Worm (Caenorhabditis elegans) whole organism, late embryonic: Measurements from ENCODE around the gene gpd-4.

Experiments
- ceh-14 ChIP-seq: sonication (generic microtip); optimal IDR thresholded peaks from 2 replicates; lab custom pipeline; 2016; ENCODE audit warnings: missing genotype, missing genetic modification characterization, missing compliant biosample characterization
- ceh-24 ChIP-seq: sonication (generic microtip); optimal IDR thresholded peaks from 2 replicates; lab custom pipeline; 2016; ENCODE audit warnings: mild to moderate bottlenecking, missing genetic modification characterization, missing compliant biosample characterization
- ceh-30 ChIP-seq: fragments of 150-350 bp; optimal IDR thresholded peaks from 2 replicates; lab custom pipeline; 2014; ENCODE audit warnings: missing biosample characterization, missing genetic modification characterization
- ceh-31 ChIP-seq: sonication (generic microtip); optimal IDR thresholded peaks from 2 replicates; lab custom pipeline; 2016; ENCODE audit warnings: missing genetic modification characterization, missing compliant biosample characterization
- ceh-34 ChIP-seq: sonication (generic microtip); optimal IDR thresholded peaks from 2 replicates; lab custom pipeline; 2016; ENCODE audit warnings: mild to moderate bottlenecking, missing genetic modification characterization, missing compliant biosample characterization
- dve-1 ChIP-seq: sonication (generic microtip); optimal IDR thresholded peaks from 2 replicates; lab custom pipeline; 2017; ENCODE audit warnings: antibody characterized with exemption, mild to moderate bottlenecking, missing genetic modification characterization, missing compliant biosample characterization
- fkh-10 ChIP-seq: fragments of 150-350 bp; optimal IDR thresholded peaks from 2 replicates; lab custom pipeline; 2014; ENCODE audit warnings: missing biosample characterization, missing genetic modification reagents, missing genetic modification characterization
- nhr-11 ChIP-seq: fragments of 150-350 bp; optimal IDR thresholded peaks from 2 replicates; lab custom pipeline; 2014; ENCODE audit warnings: missing biosample characterization, missing genetic modification characterization
- pros-1 ChIP-seq: fragments of 150-350 bp; optimal IDR thresholded peaks from 2 replicates; lab custom pipeline; 2014; ENCODE audit warnings: missing biosample characterization, missing genetic modification reagents, missing genetic modification characterization
- unc-55 ChIP-seq: sonication (generic microtip); optimal IDR thresholded peaks from 2 replicates; lab custom pipeline; 2017; ENCODE audit warnings: missing biosample characterization, missing genetic modification reagents, missing genetic modification characterization
- unc-86 ChIP-seq: sonication (generic microtip); optimal IDR thresholded peaks from 2 replicates; lab custom pipeline; 2016; ENCODE audit warnings: missing genetic modification characterization, missing compliant biosample characterization

ce11 chrII:10198486-10198885 lies 27.4 kb downstream of the gpd-4 start:
- no peak for TF ChIP-seq dve-1 (tag; lab: Kevin White, UChicago)
- no peak for TF ChIP-seq unc-86 (tag; lab: Kevin White, UChicago)
- no peak for TF ChIP-seq unc-55 (GFP tag; lab: Kevin White, UChicago)
- no peak for TF ChIP-seq ceh-31
- no peak for TF ChIP-seq pros-1
- no peak for TF ChIP-seq fkh-10 (GFP tag; lab: Kevin White, UChicago)
- TF ChIP-seq ceh-24 (tag; lab: Kevin White, UChicago) = no peak
- no peak for TF ChIP-seq ceh-14 (tag; lab: Kevin White, UChicago)
- no peak for TF ChIP-seq ceh-34 (tag; lab: Kevin White, UChicago)
- TF ChIP-seq nhr-11 = no peak
- TF ChIP-seq ceh-30 (tag; lab: Kevin White, UChicago) = no peak
